Comparison of ENCODE assay signal across 2 worm cellular contexts in the genomic region with DNA sequence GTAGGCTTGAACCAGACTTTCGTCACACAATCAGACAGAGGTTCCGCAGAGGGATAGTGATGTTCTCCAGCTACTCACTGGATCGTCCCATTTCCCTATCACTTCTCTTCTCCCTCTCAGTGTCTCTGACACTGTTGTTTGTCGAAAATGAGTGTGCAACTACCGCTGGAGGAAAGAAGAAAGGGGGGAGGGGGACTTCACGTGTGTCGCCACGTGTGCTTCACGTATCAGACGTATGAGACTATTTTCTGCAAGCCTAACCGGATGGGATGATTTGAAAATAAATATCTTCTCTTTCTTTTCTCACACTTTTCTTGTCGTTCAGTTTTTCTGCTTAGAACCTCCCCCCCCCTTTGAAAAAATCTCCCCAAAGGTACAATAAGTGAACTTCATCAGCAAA.
TF ChIP-seq lines count a peak whose summit lies in the region.

TSS of gene H18N23.2 (minus strand) at position 82 of the 400 bp plus-strand sequence.

TF ChIP-seq in whole organism, L1 larva, 84 proteins besides CTCF, POLR2A, EP300 and RAD21 (continued from another document):
- peak; percentile 14 for TF ChIP-seq ztf-4 (tag; optimal IDR thresholded peaks at IDR 0.05; lab: Kevin White, UChicago)
- peak; percentile 92 for TF ChIP-seq lin-14 (GFP tag; optimal IDR thresholded peaks at IDR 0.05; lab: Kevin White, UChicago)
- no peak for TF ChIP-seq nhr-84 (tag; optimal IDR thresholded peaks at IDR 0.05; lab: Kevin White, UChicago)
- TF ChIP-seq swsn-7 (tag; optimal IDR thresholded peaks at IDR 0.05; lab: Kevin White, UChicago) = no peak
- no peak for TF ChIP-seq snpc-4 (tag; optimal IDR thresholded peaks at IDR 0.05; lab: Kevin White, UChicago)
- no peak for TF ChIP-seq nhr-12 (tag; optimal IDR thresholded peaks at IDR 0.05; lab: Kevin White, UChicago)
- peak; percentile 53 for TF ChIP-seq nhr-47 (tag; optimal IDR thresholded peaks at IDR 0.05; lab: Kevin White, UChicago)
- TF ChIP-seq unc-86 (tag; optimal IDR thresholded peaks at IDR 0.05; lab: Kevin White, UChicago) = no peak
- peak; percentile 82 for TF ChIP-seq nhr-20 (tag; optimal IDR thresholded peaks at IDR 0.05; lab: Kevin White, UChicago)
- TF ChIP-seq pax-3 (tag; optimal IDR thresholded peaks at IDR 0.05; lab: Kevin White, UChicago) = no peak
- TF ChIP-seq dpl-1 (GFP tag; optimal IDR thresholded peaks at IDR 0.05; lab: Kevin White, UChicago) = no peak
- TF ChIP-seq ets-5 (GFP tag; IDR thresholded peaks at IDR 0.05; lab: Robert Waterston, UW) = no peak
- TF ChIP-seq nhr-77 (tag; optimal IDR thresholded peaks at IDR 0.05; lab: Kevin White, UChicago) = no peak
- no peak for TF ChIP-seq aly-2 (tag; optimal IDR thresholded peaks at IDR 0.05; lab: Kevin White, UChicago)
- TF ChIP-seq sup-37 (GFP tag; optimal IDR thresholded peaks at IDR 0.05; lab: Kevin White, UChicago) = no peak
- no peak for TF ChIP-seq tlp-1 (tag; optimal IDR thresholded peaks at IDR 0.05; lab: Kevin White, UChicago)
- TF ChIP-seq efl-3 (GFP tag; optimal IDR thresholded peaks at IDR 0.05; lab: Kevin White, UChicago) = no peak
- 0 out of 2 replicates have a peak, but pooled peaks have one; percentile 38 for TF ChIP-seq grh-1 (GFP tag; IDR thresholded peaks at IDR 0.05; lab: Robert Waterston, UW)
- no peak for TF ChIP-seq zag-1 (tag; optimal IDR thresholded peaks at IDR 0.05; lab: Kevin White, UChicago)
- TF ChIP-seq lin-13 (GFP tag; optimal IDR thresholded peaks at IDR 0.05; lab: Kevin White, UChicago) = no peak
- no peak for TF ChIP-seq jun-1 (tag; optimal IDR thresholded peaks at IDR 0.05; lab: Kevin White, UChicago)
- TF ChIP-seq alr-1 (tag; optimal IDR thresholded peaks at IDR 0.05; lab: Kevin White, UChicago; ENCODE audit: borderline replicate concordance) = no peak
- no peak for TF ChIP-seq ceh-8 (GFP tag; optimal IDR thresholded peaks at IDR 0.05; lab: Kevin White, UChicago)
- TF ChIP-seq lin-15B (tag; optimal IDR thresholded peaks at IDR 0.05; lab: Kevin White, UChicago) = no peak
- TF ChIP-seq pqm-1 (tag; optimal IDR thresholded peaks at IDR 0.05; lab: Kevin White, UChicago) = no peak
- TF ChIP-seq unc-98 (GFP tag; IDR thresholded peaks at IDR 0.05; lab: Robert Waterston, UW) = no peak
- no peak for TF ChIP-seq F16B12.6 (tag; optimal IDR thresholded peaks at IDR 0.05; lab: Kevin White, UChicago)
- TF ChIP-seq lsy-2 (tag; optimal IDR thresholded peaks at IDR 0.05; lab: Kevin White, UChicago) = peak; percentile 16 to 39
- no peak for TF ChIP-seq fkh-8 (tag; optimal IDR thresholded peaks at IDR 0.05; lab: Kevin White, UChicago)
- TF ChIP-seq mef-2 (tag; optimal IDR thresholded peaks at IDR 0.05; lab: Kevin White, UChicago) = peak; percentile 48
- TF ChIP-seq sptf-1 (tag; optimal IDR thresholded peaks at IDR 0.05; lab: Kevin White, UChicago) = no peak
- peak; percentile 92 for TF ChIP-seq unc-130 (tag; optimal IDR thresholded peaks at IDR 0.05; lab: Kevin White, UChicago)
- TF ChIP-seq nhr-19 (GFP tag; conservative IDR thresholded peaks at IDR 0.05; lab: Robert Waterston, UW) = peak; percentile 81
- TF ChIP-seq ces-1 (GFP tag; optimal IDR thresholded peaks at IDR 0.05; lab: Kevin White, UChicago) = no peak
- TF ChIP-seq efl-1 (optimal IDR thresholded peaks at IDR 0.05; lab: Kevin White, UChicago) = peak in 1 of 2 experiments; percentile 2
- peak in 1 of 2 experiments; percentile 38 for TF ChIP-seq efl-1 (GFP tag; optimal IDR thresholded peaks at IDR 0.05 in 1 of 2; lab: Kevin White, UChicago)
- TF ChIP-seq unc-30 (tag; optimal IDR thresholded peaks at IDR 0.05; lab: Kevin White, UChicago) = no peak
- TF ChIP-seq nhr-76 (tag; optimal IDR thresholded peaks at IDR 0.05; lab: Kevin White, UChicago) = no peak
- TF ChIP-seq ceh-88 (GFP tag; IDR thresholded peaks at IDR 0.05; lab: Robert Waterston, UW) = no peak
TF ChIP-seq in whole organism, L1 larva: peak in this region for 27.

TF ChIP-seq in whole organism, L4 larva, 104 proteins besides CTCF, POLR2A, EP300 and RAD21 (continued from another document):
- TF ChIP-seq hlh-11 (tag; optimal IDR thresholded peaks at IDR 0.05; lab: Kevin White, UChicago) = peak; percentile 87
- no peak for TF ChIP-seq madf-9 (GFP tag; conservative IDR thresholded peaks at IDR 0.05; lab: Robert Waterston, UW)
- 0 out of 2 replicates have a peak, but pooled peaks have one; percentile 23 for TF ChIP-seq lin-1 (GFP tag; IDR thresholded peaks at IDR 0.05; lab: Robert Waterston, UW)
- no peak for TF ChIP-seq ama-1 (optimal IDR thresholded peaks at IDR 0.05; lab: Kevin White, UChicago)
- TF ChIP-seq zag-1 (tag; optimal IDR thresholded peaks at IDR 0.05; lab: Kevin White, UChicago) = no peak
- TF ChIP-seq duxl-1 (tag; optimal IDR thresholded peaks at IDR 0.05; lab: Kevin White, UChicago; ENCODE audit: poor library complexity) = no peak
- TF ChIP-seq zfp-3 (GFP tag; conservative IDR thresholded peaks at IDR 0.05; lab: Robert Waterston, UW) = no peak
- TF ChIP-seq pqm-1 (tag; optimal IDR thresholded peaks at IDR 0.05; lab: Kevin White, UChicago) = no peak
- peak; percentile 75 for TF ChIP-seq nhr-28 (tag; optimal IDR thresholded peaks at IDR 0.05; lab: Kevin White, UChicago)
- TF ChIP-seq zip-2 (tag; optimal IDR thresholded peaks at IDR 0.05; lab: Kevin White, UChicago) = no peak
- no peak for TF ChIP-seq F37D6.2 (tag; optimal IDR thresholded peaks at IDR 0.05; lab: Kevin White, UChicago)
- TF ChIP-seq snpc-4 (tag; optimal IDR thresholded peaks at IDR 0.05; lab: Kevin White, UChicago) = no peak
- TF ChIP-seq unc-130 (GFP tag; optimal IDR thresholded peaks at IDR 0.05; lab: Kevin White, UChicago) = no peak
- TF ChIP-seq madf-5 (GFP tag; IDR thresholded peaks at IDR 0.05; lab: Robert Waterston, UW) = no peak
- no peak for TF ChIP-seq mep-1 (tag; optimal IDR thresholded peaks at IDR 0.05; lab: Kevin White, UChicago)
- TF ChIP-seq T20F7.1 (GFP tag; optimal IDR thresholded peaks at IDR 0.05; lab: Kevin White, UChicago) = no peak
- TF ChIP-seq unc-39 (tag; optimal IDR thresholded peaks at IDR 0.05; lab: Kevin White, UChicago) = no peak
- TF ChIP-seq nhr-6 (tag; optimal IDR thresholded peaks at IDR 0.05; lab: Kevin White, UChicago) = peak; percentile 8
- TF ChIP-seq gei-8 (GFP tag; optimal IDR thresholded peaks at IDR 0.05; lab: Kevin White, UChicago) = peak; percentile 86
- TF ChIP-seq ceh-32 (tag; optimal IDR thresholded peaks at IDR 0.05; lab: Kevin White, UChicago; ENCODE audit: poor library complexity) = no peak
- no peak for TF ChIP-seq nhr-77 (tag; optimal IDR thresholded peaks at IDR 0.05; lab: Kevin White, UChicago)
- TF ChIP-seq aha-1 (tag; lab: Kevin White, UChicago) = no peak
- peak; percentile 86 for TF ChIP-seq dmd-6 (GFP tag; IDR thresholded peaks at IDR 0.05; lab: Robert Waterston, UW)
- TF ChIP-seq nhr-41 (GFP tag; IDR thresholded peaks at IDR 0.05; lab: Robert Waterston, UW) = no peak
- no peak for TF ChIP-seq nhr-10 (tag; optimal IDR thresholded peaks at IDR 0.05; lab: Kevin White, UChicago)
